Fruit fly (Drosophila melanogaster) whole organism, embryonic: ENCODE measurements around the gene Kpc1.

ENCODE experiments used
- Aef1 ChIP-seq: fragments of 200-800 bp; sonication (Bioruptor generic); IDR thresholded peaks from 3 replicates; pipeline ENCODE4 v1.3.6; 2022; ENCODE audit warnings: missing biosample characterization, missing genetic modification characterization
- CG10267 ChIP-seq: fragments of 200-800 bp; sonication (Bioruptor generic); optimal IDR thresholded peaks from 2 replicates; lab custom pipeline; 2018; ENCODE audit warnings: missing biosample characterization, mild to moderate bottlenecking, missing genetic modification characterization, moderate library complexity
- CG10366 ChIP-seq: fragments of 200-800 bp; sonication (Bioruptor generic); IDR thresholded peaks from 2 replicates; pipeline ENCODE4 v1.3.6; 2022; ENCODE audit warnings: missing biosample characterization, missing genetic modification characterization
- CG11085 ChIP-seq: fragments of 200-800 bp; sonication (Bioruptor generic); IDR thresholded peaks from 2 replicates; pipeline ENCODE4 v1.3.6; 2022; ENCODE audit warnings: missing biosample characterization, missing genetic modification characterization
- CG13296 ChIP-seq: fragments of 200-800 bp; sonication (Bioruptor generic); optimal IDR thresholded peaks from 3 replicates; lab custom pipeline; 2018; ENCODE audit warnings: missing biosample characterization, mild to moderate bottlenecking, missing genetic modification characterization
- CG15479 ChIP-seq: fragments of 200-800 bp; sonication (Bioruptor generic); optimal IDR thresholded peaks from 3 replicates; lab custom pipeline; 2019; ENCODE audit warnings: missing biosample characterization, mild to moderate bottlenecking, missing genetic modification characterization, moderate library complexity
- CG17186 ChIP-seq: fragments of 200-800 bp; sonication (Bioruptor generic); optimal IDR thresholded peaks from 3 replicates; lab custom pipeline; 2017; ENCODE audit warnings: missing biosample characterization, missing genetic modification reagents, missing genetic modification characterization
- CG3065 ChIP-seq: fragments of 200-800 bp; sonication (Bioruptor generic); optimal IDR thresholded peaks from 2 replicates; lab custom pipeline; 2016; ENCODE audit warnings: missing biosample characterization, missing genetic modification characterization
- CG31224 ChIP-seq: fragments of 200-800 bp; sonication (Bioruptor generic); IDR thresholded peaks from 2 replicates; pipeline ENCODE4 v1.3.6; 2022; ENCODE audit warnings: missing biosample characterization, missing genetic modification characterization
- CG3163 ChIP-seq: fragments of 200-800 bp; sonication (Bioruptor generic); optimal IDR thresholded peaks from 3 replicates; lab custom pipeline; 2016; ENCODE audit warnings: missing biosample characterization, missing genetic modification characterization
- CG3847 ChIP-seq: fragments of 200-800 bp; sonication (Bioruptor generic); IDR thresholded peaks from 2 replicates; pipeline ENCODE4 v1.3.6; 2022; ENCODE audit warnings: missing biosample characterization, missing genetic modification characterization
- CG7372 ChIP-seq: fragments of 200-800 bp; sonication (Bioruptor generic); IDR thresholded peaks from 2 replicates; pipeline ENCODE4 v1.3.6; 2022; ENCODE audit warnings: missing biosample characterization, missing genetic modification characterization
- CG7745 ChIP-seq: fragments of 200-800 bp; sonication (Bioruptor generic); optimal IDR thresholded peaks from 2 replicates; lab custom pipeline; 2018; ENCODE audit warnings: missing biosample characterization, mild to moderate bottlenecking, missing genetic modification characterization, moderate library complexity
- CG8089 ChIP-seq: fragments of 200-800 bp; sonication (Bioruptor generic); optimal IDR thresholded peaks from 3 replicates; lab custom pipeline; 2016; ENCODE audit warnings: missing biosample characterization, missing genetic modification characterization
- CG8281 ChIP-seq: fragments of 200-800 bp; sonication (Bioruptor generic); optimal IDR thresholded peaks from 2 replicates; lab custom pipeline; 2018; ENCODE audit warnings: missing biosample characterization, mild to moderate bottlenecking, missing genetic modification characterization, moderate library complexity
- CG8388 ChIP-seq: fragments of 200-800 bp; sonication (Bioruptor generic); optimal IDR thresholded peaks from 2 replicates; lab custom pipeline; 2019; ENCODE audit warnings: missing biosample characterization, mild to moderate bottlenecking, missing genetic modification characterization, moderate library complexity
- E2f1 ChIP-seq: fragments of 200-800 bp; sonication (Bioruptor generic); IDR thresholded peaks from 2 replicates; pipeline ENCODE4 v1.3.6; 2022; ENCODE audit warnings: missing biosample characterization, missing genetic modification characterization
- Eip74EF ChIP-seq, 2 experiments: fragments of 200-800 bp in 1 of 2; fragments of >200 bp in 1 of 2; sonication (Bioruptor generic) in 1 of 2; optimal IDR thresholded peaks; 2 replicates each; lab custom pipeline; 2017 to 2019; ENCODE audit warnings: missing biosample characterization in 2 of 2, missing genetic modification characterization in 2 of 2, mild to moderate bottlenecking in 1 of 2, moderate library complexity in 1 of 2
- Ets65A ChIP-seq: fragments of 200-800 bp; sonication (Bioruptor generic); peaks from one replicate; lab custom pipeline; 2016; ENCODE audit warnings: missing biosample characterization, missing genetic modification characterization
- Fer3 ChIP-seq: fragments of 200-800 bp; sonication (Bioruptor generic); optimal IDR thresholded peaks from 2 replicates; lab custom pipeline; 2018; ENCODE audit warnings: missing biosample characterization, mild to moderate bottlenecking, missing genetic modification characterization, moderate library complexity
- H2.0 ChIP-seq: fragments of 200-800 bp; sonication (Bioruptor generic); IDR thresholded peaks from 2 replicates; pipeline ENCODE4 v1.3.6; 2022; ENCODE audit warnings: missing biosample characterization, missing genetic modification characterization
- HLH3B ChIP-seq: fragments of 200-800 bp; sonication (Bioruptor generic); IDR thresholded peaks from 2 replicates; pipeline ENCODE4 v1.3.6; 2022; ENCODE audit warnings: missing biosample characterization, missing genetic modification characterization
- Hand ChIP-seq: fragments of 200-800 bp; sonication (Bioruptor generic); optimal IDR thresholded peaks from 2 replicates; lab custom pipeline; 2017; ENCODE audit warnings: mild to moderate bottlenecking, missing biosample characterization, missing genetic modification reagents, missing genetic modification characterization
- Lim3 ChIP-seq: fragments of 200-800 bp; sonication (Bioruptor generic); IDR thresholded peaks from 2 replicates; pipeline ENCODE4 v1.3.6; 2022; ENCODE audit warnings: missing biosample characterization, missing genetic modification characterization
- Mad ChIP-seq: fragments of 200-800 bp; sonication (Bioruptor generic); optimal IDR thresholded peaks from 2 replicates; lab custom pipeline; 2016; ENCODE audit warnings: missing biosample characterization, missing genetic modification characterization
- Max ChIP-seq: fragments of 200-800 bp; sonication (Bioruptor generic); optimal IDR thresholded peaks from 2 replicates; lab custom pipeline; 2016; ENCODE audit warnings: missing biosample characterization, mild to moderate bottlenecking, missing genetic modification characterization
- NC2β ChIP-seq: fragments of 200-800 bp; sonication (Bioruptor generic); optimal IDR thresholded peaks from 2 replicates; lab custom pipeline; 2016; ENCODE audit warnings: missing biosample characterization, missing genetic modification characterization
- Nf-YB ChIP-seq: fragments of 200-800 bp; sonication (Bioruptor generic); optimal IDR thresholded peaks from 3 replicates; lab custom pipeline; 2019; ENCODE audit warnings: missing biosample characterization, mild to moderate bottlenecking, missing genetic modification characterization, moderate library complexity
- Oli ChIP-seq: fragments of 200-800 bp; sonication (Bioruptor generic); optimal IDR thresholded peaks from 2 replicates; lab custom pipeline; 2018; ENCODE audit warnings: missing biosample characterization, mild to moderate bottlenecking, missing genetic modification characterization, moderate library complexity
- PHDP ChIP-seq: fragments of 200-800 bp; sonication (Bioruptor generic); optimal IDR thresholded peaks from 3 replicates; lab custom pipeline; 2018; ENCODE audit warnings: missing biosample characterization, mild to moderate bottlenecking, missing genetic modification characterization, moderate library complexity
- Pdp1 ChIP-seq, 2 experiments: fragments of 200-800 bp; sonication (Bioruptor generic); optimal IDR thresholded peaks; 3 replicates each; lab custom pipeline; 2016; ENCODE audit warnings: missing biosample characterization in 2 of 2, missing genetic modification characterization in 2 of 2, mild to moderate bottlenecking in 1 of 2, moderate library complexity in 1 of 2
- Sin3A ChIP-seq: fragments of >200 bp; optimal IDR thresholded peaks from 2 replicates; lab custom pipeline; 2018
- Six4 ChIP-seq: fragments of 200-800 bp; sonication (Bioruptor generic); optimal IDR thresholded peaks from 2 replicates; lab custom pipeline; 2016; ENCODE audit warnings: missing biosample characterization, missing genetic modification characterization
- aop ChIP-seq: fragments of 200-800 bp; sonication (Bioruptor generic); IDR thresholded peaks from 2 replicates; pipeline ENCODE4 v1.3.6; 2022; ENCODE audit warnings: missing biosample characterization, missing genetic modification characterization
- chinmo ChIP-seq: fragments of 200-800 bp; sonication (Bioruptor generic); IDR thresholded peaks from 4 replicates; pipeline ENCODE4 v1.3.6; 2022; ENCODE audit warnings: missing biosample characterization, missing genetic modification characterization; ENCODE audit not compliant: partially characterized antibody
- chn ChIP-seq: fragments of 200-800 bp; sonication (Bioruptor generic); optimal IDR thresholded peaks from 2 replicates; lab custom pipeline; 2016; ENCODE audit warnings: missing biosample characterization, missing genetic modification characterization
- dati ChIP-seq: fragments of 200-800 bp; sonication (Bioruptor generic); IDR thresholded peaks from 2 replicates; pipeline ENCODE4 v1.3.6; 2022; ENCODE audit warnings: missing biosample characterization, missing genetic modification characterization
- dpn ChIP-seq, 2 experiments: fragments of 200-800 bp; sonication (Bioruptor generic); optimal IDR thresholded peaks; 3 replicates each; lab custom pipeline; 2016; ENCODE audit warnings: missing biosample characterization in 2 of 2, missing genetic modification characterization in 2 of 2
- ftz-f1 ChIP-seq: fragments of 200-800 bp; sonication (Bioruptor generic); optimal IDR thresholded peaks from 2 replicates; lab custom pipeline; 2016; ENCODE audit warnings: missing biosample characterization, missing genetic modification characterization
- grn ChIP-seq: fragments of 200-800 bp; sonication (Bioruptor generic); optimal IDR thresholded peaks from 3 replicates; lab custom pipeline; 2017; ENCODE audit warnings: missing biosample characterization, missing genetic modification characterization
- gt ChIP-seq: fragments of 200-800 bp; sonication (Bioruptor generic); IDR thresholded peaks from 2 replicates; pipeline ENCODE4 v1.3.6; 2022; ENCODE audit warnings: missing biosample characterization, missing genetic modification characterization
- hbn ChIP-seq: fragments of 200-800 bp; sonication (Bioruptor generic); IDR thresholded peaks from 2 replicates; pipeline ENCODE4 v1.3.6; 2022; ENCODE audit warnings: missing biosample characterization, missing genetic modification characterization; ENCODE audit not compliant: partially characterized antibody
- mam ChIP-seq: fragments of 200-800 bp; sonication (Bioruptor generic); optimal IDR thresholded peaks from 3 replicates; lab custom pipeline; 2016; ENCODE audit warnings: missing biosample characterization, missing genetic modification characterization
- org-1 ChIP-seq: fragments of 200-800 bp; sonication (Bioruptor generic); optimal IDR thresholded peaks from 2 replicates; lab custom pipeline; 2017; ENCODE audit warnings: missing biosample characterization, missing genetic modification characterization
- pan ChIP-seq, 4 experiments: fragments of >200 bp in 3 of 4; fragments of 200-800 bp in 1 of 4; sonication (Bioruptor generic) in 1 of 4; optimal IDR thresholded peaks in 3 of 4; IDR thresholded peaks in 1 of 4; 2 replicates each; pipeline versions ENCODE4 v1.3.6 to Lab custom; 2017 to 2022; ENCODE audit warnings: missing biosample characterization in 2 of 4, missing genetic modification characterization in 2 of 4, mixed read lengths in 1 of 4
- phol ChIP-seq: fragments of 200-800 bp; sonication (Bioruptor generic); optimal IDR thresholded peaks from 3 replicates; lab custom pipeline; 2018; ENCODE audit warnings: missing biosample characterization, mild to moderate bottlenecking, missing genetic modification characterization, moderate library complexity
- psq ChIP-seq: fragments of 200-800 bp; sonication (Bioruptor generic); optimal IDR thresholded peaks from 2 replicates; lab custom pipeline; 2017; ENCODE audit warnings: missing biosample characterization, missing genetic modification characterization
- repo ChIP-seq: fragments of 200-800 bp; sonication (Bioruptor generic); optimal IDR thresholded peaks from 2 replicates; lab custom pipeline; 2016; ENCODE audit warnings: missing biosample characterization, missing genetic modification characterization
- sens-2 ChIP-seq: fragments of 200-800 bp; sonication (Bioruptor generic); IDR thresholded peaks from 2 replicates; pipeline ENCODE4 v1.3.6; 2022; ENCODE audit warnings: missing biosample characterization, missing genetic modification characterization
- stwl ChIP-seq: fragments of 200-800 bp; sonication (Bioruptor generic); optimal IDR thresholded peaks from 3 replicates; lab custom pipeline; 2018; ENCODE audit warnings: missing biosample characterization, mild to moderate bottlenecking, missing genetic modification characterization, moderate library complexity

The Kpc1 gene

dm6 chr3R:15147038-15147744 lies 48.8 kb downstream of the Kpc1 start, which contains the start of gene Glys (continued):
- TF ChIP-seq CG31224 (GFP tag; lab: Robert Waterston, UW): no peak
- TF ChIP-seq CG17186 (GFP tag; lab: Kevin White, UChicago): peak; percentile 19
- TF ChIP-seq chinmo: 0 out of 4 replicates have a peak, but pooled peaks have one; percentile 65
- no peak for TF ChIP-seq hbn
- no peak for TF ChIP-seq pan (optimal IDR thresholded peaks at IDR 0.05; lab: Kevin White, UChicago)
- no peak for TF ChIP-seq pan (GFP tag; optimal IDR thresholded peaks at IDR 0.05 in 1 of 2, IDR thresholded peaks at IDR 0.05 in 1 of 2)
- no peak for TF ChIP-seq H2.0 (GFP tag; lab: Robert Waterston, UW)
- TF ChIP-seq Pdp1 (GFP tag; optimal IDR thresholded peaks at IDR 0.05; lab: Kevin White, UChicago): peak in 1 of 2 experiments; percentile 16
- TF ChIP-seq CG10366 (GFP tag; lab: Robert Waterston, UW): no peak
- TF ChIP-seq ftz-f1 (GFP tag; lab: Kevin White, UChicago): peak; percentile 50
- TF ChIP-seq Lim3: no peak
- peak; percentile 10 for TF ChIP-seq CG10267
- no peak for TF ChIP-seq Six4 (GFP tag; lab: Kevin White, UChicago)
- TF ChIP-seq psq (GFP tag; lab: Kevin White, UChicago): no peak
- TF ChIP-seq aop (GFP tag; lab: Robert Waterston, UW): no peak
- TF ChIP-seq Hand (GFP tag; lab: Kevin White, UChicago): peak; percentile 20
- no peak for TF ChIP-seq Nf-YB (GFP tag; lab: Kevin White, UChicago)
- no peak for TF ChIP-seq HLH3B (GFP tag; lab: Robert Waterston, UW)
- TF ChIP-seq dpn (GFP tag; optimal IDR thresholded peaks at IDR 0.05; lab: Kevin White, UChicago): no peak
- TF ChIP-seq Max (GFP tag; lab: Kevin White, UChicago): peak; percentile 9
- TF ChIP-seq CG13296 (GFP tag; lab: Kevin White, UChicago): peak; percentile 11
- no peak for TF ChIP-seq mam (GFP tag; lab: Kevin White, UChicago)
- no peak for TF ChIP-seq repo (GFP tag; lab: Kevin White, UChicago)
- no peak for TF ChIP-seq CG11085 (GFP tag; lab: Robert Waterston, UW)
- no peak for TF ChIP-seq CG3065 (GFP tag; lab: Kevin White, UChicago)
- TF ChIP-seq E2f1 (GFP tag; lab: Robert Waterston, UW): no peak
- no peak for TF ChIP-seq gt (GFP tag; lab: Robert Waterston, UW)
- TF ChIP-seq Ets65A (GFP tag; lab: Kevin White, UChicago): peak; percentile 39
- no peak for TF ChIP-seq CG3163
- TF ChIP-seq stwl: peak; percentile 42
- TF ChIP-seq CG3847 (GFP tag; lab: Robert Waterston, UW): peak; percentile 52
- TF ChIP-seq CG7372 (GFP tag; lab: Robert Waterston, UW): no peak
- no peak for TF ChIP-seq Sin3A (lab: Kevin White, UChicago)
- no peak for TF ChIP-seq dati
- TF ChIP-seq NC2β (GFP tag; lab: Kevin White, UChicago): peak; percentile 7
- TF ChIP-seq CG8281 (tag; lab: Kevin White, UChicago): no peak
- no peak for TF ChIP-seq org-1 (GFP tag; lab: Kevin White, UChicago)
- no peak for TF ChIP-seq Fer3
- no peak for TF ChIP-seq Eip74EF (GFP tag; optimal IDR thresholded peaks at IDR 0.05; lab: Kevin White, UChicago)
- no peak for TF ChIP-seq sens-2 (GFP tag; lab: Robert Waterston, UW)
- no peak for TF ChIP-seq CG8388 (GFP tag; lab: Kevin White, UChicago)
- TF ChIP-seq PHDP (tag; lab: Kevin White, UChicago): no peak
- TF ChIP-seq CG15479 (GFP tag; lab: Kevin White, UChicago): peak; percentile 54
- peak; percentile 92 for TF ChIP-seq grn (GFP tag; lab: Kevin White, UChicago)
- peak; percentile 51; the same call in 2 of the 3 replicates for TF ChIP-seq Aef1 (GFP tag; lab: Robert Waterston, UW)
- peak; percentile 32 for TF ChIP-seq Mad (GFP tag; lab: Kevin White, UChicago)
- TF ChIP-seq CG8089 (GFP tag; lab: Kevin White, UChicago): no peak
- no peak for TF ChIP-seq CG7745
- no peak for TF ChIP-seq Oli
- no peak for TF ChIP-seq chn (GFP tag; lab: Kevin White, UChicago)
- no peak for TF ChIP-seq phol (tag; lab: Kevin White, UChicago)
